Worm (Caenorhabditis elegans) whole organism, mixed stage, embryonic: ENCODE results near the gene F48A11.4.

Experiments used
- M03D4.4 ChIP-seq: sonication (generic microtip); optimal IDR thresholded peaks from 2 replicates; lab custom pipeline; 2017; ENCODE audit warnings: mild to moderate bottlenecking, missing genetic modification characterization, missing compliant biosample characterization
- bed-3 ChIP-seq: fragments of 200-800 bp; sonication (Bioruptor generic); optimal IDR thresholded peaks from 3 replicates; lab custom pipeline; 2018; ENCODE audit warnings: mild to moderate bottlenecking, missing genetic modification characterization, moderate library complexity, missing compliant biosample characterization
- blmp-1 ChIP-seq: fragments of 150-350 bp; optimal IDR thresholded peaks from 2 replicates; lab custom pipeline; 2014; ENCODE audit warnings: missing biosample characterization, missing genetic modification characterization
- ceh-39 ChIP-seq: fragments of 150-350 bp; optimal IDR thresholded peaks from 2 replicates; lab custom pipeline; 2014; ENCODE audit warnings: missing biosample characterization, missing genetic modification characterization
- ceh-43 ChIP-seq: fragments of 200-800 bp; sonication (Bioruptor generic); optimal IDR thresholded peaks from 2 replicates; lab custom pipeline; 2018; ENCODE audit warnings: mild to moderate bottlenecking, missing genetic modification characterization, moderate library complexity, missing compliant biosample characterization
- ceh-83 ChIP-seq: fragments of 200-800 bp; sonication (Bioruptor generic); optimal IDR thresholded peaks from 2 replicates; lab custom pipeline; 2018; ENCODE audit warnings: mild to moderate bottlenecking, missing genetic modification characterization, missing compliant biosample characterization
- ces-1 ChIP-seq: fragments of 150-350 bp; optimal IDR thresholded peaks from 2 replicates; lab custom pipeline; 2014; ENCODE audit warnings: missing biosample characterization, missing genetic modification reagents, missing genetic modification characterization
- cnd-1 ChIP-seq: fragments of 200-800 bp; sonication (Bioruptor generic); optimal IDR thresholded peaks from 2 replicates; lab custom pipeline; 2018; ENCODE audit warnings: mild to moderate bottlenecking, missing genetic modification characterization, missing compliant biosample characterization
- drap-1 ChIP-seq: fragments of 200-800 bp; sonication (Bioruptor generic); optimal IDR thresholded peaks from 3 replicates; lab custom pipeline; 2018; ENCODE audit warnings: mild to moderate bottlenecking, missing genetic modification characterization, missing compliant biosample characterization
- elt-1 ChIP-seq: sonication (generic microtip); optimal IDR thresholded peaks from 2 replicates; lab custom pipeline; 2017; ENCODE audit warnings: missing genetic modification characterization, mild to moderate bottlenecking, missing compliant biosample characterization, antibody characterized with exemption, moderate library complexity, borderline replicate concordance; ENCODE audit not compliant: insufficient read depth
- elt-3 ChIP-seq: fragments of 150-350 bp; optimal IDR thresholded peaks from 2 replicates; lab custom pipeline; 2014; ENCODE audit warnings: missing biosample characterization, missing genetic modification characterization
- flh-1 ChIP-seq: fragments of 200-800 bp; sonication (Bioruptor generic); optimal IDR thresholded peaks from 2 replicates; lab custom pipeline; 2018; ENCODE audit warnings: mild to moderate bottlenecking, missing genetic modification characterization, moderate library complexity, missing compliant biosample characterization
- ham-2 ChIP-seq: fragments of 200-800 bp; sonication (Bioruptor generic); optimal IDR thresholded peaks from 2 replicates; lab custom pipeline; 2018; ENCODE audit warnings: mild to moderate bottlenecking, missing genetic modification characterization, missing compliant biosample characterization
- hlh-1 ChIP-seq: fragments of 150-350 bp; optimal IDR thresholded peaks from 2 replicates; lab custom pipeline; 2014; ENCODE audit warnings: missing biosample characterization, missing genetic modification reagents, missing genetic modification characterization
- lin-13 ChIP-seq: fragments of 150-350 bp; optimal IDR thresholded peaks from 2 replicates; lab custom pipeline; 2014; ENCODE audit warnings: missing biosample characterization, missing genetic modification characterization
- lin-32 ChIP-seq: fragments of 200-800 bp; sonication (Bioruptor generic); optimal IDR thresholded peaks from 2 replicates; lab custom pipeline; 2018; ENCODE audit warnings: mild to moderate bottlenecking, missing genetic modification characterization, missing compliant biosample characterization
- lsy-2 ChIP-seq: fragments of 150-350 bp; optimal IDR thresholded peaks from 2 replicates; lab custom pipeline; 2014; ENCODE audit warnings: missing biosample characterization, missing genetic modification characterization
- mab-5 ChIP-seq: fragments of 150-350 bp; optimal IDR thresholded peaks from 2 replicates; lab custom pipeline; 2014; ENCODE audit warnings: missing biosample characterization, missing genetic modification characterization
- mep-1 ChIP-seq: fragments of 150-350 bp; optimal IDR thresholded peaks from 2 replicates; lab custom pipeline; 2017; ENCODE audit warnings: missing biosample characterization, missing genetic modification reagents, missing genetic modification characterization, inconsistent platforms
- mls-2 ChIP-seq: sonication (generic microtip); optimal IDR thresholded peaks from 2 replicates; lab custom pipeline; 2016; ENCODE audit warnings: mild to moderate bottlenecking, missing genetic modification characterization, moderate library complexity, missing compliant biosample characterization
- nhr-12 ChIP-seq: fragments of 150-350 bp; optimal IDR thresholded peaks from 2 replicates; lab custom pipeline; 2014; ENCODE audit warnings: missing biosample characterization, missing genetic modification characterization
- nhr-2 ChIP-seq: fragments of 150-350 bp; optimal IDR thresholded peaks from 2 replicates; lab custom pipeline; 2014; ENCODE audit warnings: missing biosample characterization, missing genetic modification characterization
- nhr-237 ChIP-seq: fragments of 150-350 bp; optimal IDR thresholded peaks from 2 replicates; lab custom pipeline; 2014; ENCODE audit warnings: missing biosample characterization, missing genetic modification characterization
- nhr-28 ChIP-seq: fragments of 150-350 bp; optimal IDR thresholded peaks from 2 replicates; lab custom pipeline; 2014; ENCODE audit warnings: missing biosample characterization, missing genetic modification characterization
- nhr-76 ChIP-seq: sonication (generic microtip); optimal IDR thresholded peaks from 2 replicates; lab custom pipeline; 2017; ENCODE audit warnings: missing biosample characterization, missing genetic modification characterization
- pha-4 ChIP-seq: fragments of 150-350 bp; optimal IDR thresholded peaks from 2 replicates; lab custom pipeline; 2018; ENCODE audit warnings: missing biosample characterization, missing genetic modification reagents, missing genetic modification characterization
- sem-2 ChIP-seq: fragments of 200-800 bp; sonication (Bioruptor generic); optimal IDR thresholded peaks from 2 replicates; lab custom pipeline; 2018; ENCODE audit warnings: mild to moderate bottlenecking, missing genetic modification characterization, missing compliant biosample characterization
- snpc-4 ChIP-seq: fragments of 150-350 bp; optimal IDR thresholded peaks from 2 replicates; lab custom pipeline; 2014; ENCODE audit warnings: missing biosample characterization, missing genetic modification characterization
- sptf-1 ChIP-seq: sonication (generic microtip); optimal IDR thresholded peaks from 2 replicates; lab custom pipeline; 2017; ENCODE audit warnings: mild to moderate bottlenecking, missing genetic modification characterization, moderate library complexity, missing compliant biosample characterization
- tbx-8 ChIP-seq: fragments of 200-800 bp; sonication (Bioruptor generic); optimal IDR thresholded peaks from 2 replicates; lab custom pipeline; 2018; ENCODE audit warnings: mild to moderate bottlenecking, missing genetic modification characterization, moderate library complexity, missing compliant biosample characterization
- unc-120 ChIP-seq: sonication (generic microtip); optimal IDR thresholded peaks from 2 replicates; lab custom pipeline; 2017; ENCODE audit warnings: missing genetic modification characterization, missing compliant biosample characterization; ENCODE audit not compliant: poor library complexity, severe bottlenecking
- unc-39 ChIP-seq: fragments of 150-350 bp; optimal IDR thresholded peaks from 2 replicates; lab custom pipeline; 2014; ENCODE audit warnings: missing biosample characterization, missing genetic modification characterization
- unc-62 ChIP-seq: fragments of 150-350 bp; optimal IDR thresholded peaks from 2 replicates; lab custom pipeline; 2014; ENCODE audit warnings: missing biosample characterization, missing genetic modification reagents, missing genetic modification characterization
- zip-8 ChIP-seq: fragments of 150-350 bp; optimal IDR thresholded peaks from 2 replicates; lab custom pipeline; 2014; ENCODE audit warnings: missing biosample characterization, missing genetic modification characterization
- ztf-11 ChIP-seq: fragments of 150-350 bp; optimal IDR thresholded peaks from 2 replicates; lab custom pipeline; 2014; ENCODE audit warnings: missing biosample characterization, missing genetic modification characterization

The F48A11.4 gene

ce11 chrII:257519-257918 lies 41.1 kb upstream of the F48A11.4 start, which contains the start of gene cat-2:
TSS of gene cat-2 (plus strand) at chrII:257819.
- TF ChIP-seq ceh-83 (GFP tag; lab: Kevin White, UChicago) (no peak), ceh-43 (no peak), flh-1 (GFP tag; lab: Kevin White, UChicago) (no peak), unc-62 (GFP tag; lab: Kevin White, UChicago) (no peak), nhr-237 (tag; lab: Kevin White, UChicago) (no peak), M03D4.4 (tag; lab: Kevin White, UChicago) (no peak)

ce11 chrII:255124-255523 lies 38.7 kb upstream of the F48A11.4 start:
- TF ChIP-seq nhr-28 = peak; percentile 44
- peak; percentile 50 for TF ChIP-seq unc-62 (GFP tag; lab: Kevin White, UChicago)
- no peak for TF ChIP-seq elt-3 (tag; lab: Kevin White, UChicago)
- peak; percentile 87 for TF ChIP-seq drap-1
- no peak for TF ChIP-seq snpc-4 (tag; lab: Kevin White, UChicago)
- TF ChIP-seq unc-120 (tag; lab: Kevin White, UChicago) = peak; percentile 76
- peak; percentile 48 for TF ChIP-seq ceh-83 (GFP tag; lab: Kevin White, UChicago)
- TF ChIP-seq tbx-8 (GFP tag; lab: Kevin White, UChicago) = peak; percentile 68
- peak; percentile 17 for TF ChIP-seq sem-2 (GFP tag; lab: Kevin White, UChicago)
- TF ChIP-seq cnd-1 (tag; lab: Kevin White, UChicago) = peak; percentile 87
- peak; percentile 87 for TF ChIP-seq hlh-1 (tag; lab: Kevin White, UChicago)
- peak; percentile 65 for TF ChIP-seq lin-32 (GFP tag; lab: Kevin White, UChicago)
- TF ChIP-seq zip-8 = no peak
- peak; percentile 98 for TF ChIP-seq ces-1
- peak; percentile 39 for TF ChIP-seq flh-1 (GFP tag; lab: Kevin White, UChicago)
- TF ChIP-seq ztf-11 (tag; lab: Kevin White, UChicago) = peak; percentile 80
- TF ChIP-seq ceh-43 = peak; percentile 79
- peak; percentile 90 for TF ChIP-seq nhr-237 (tag; lab: Kevin White, UChicago)
- peak; percentile 90 for TF ChIP-seq lin-13
- peak; percentile 83 for TF ChIP-seq lsy-2 (tag; lab: Kevin White, UChicago)
- TF ChIP-seq ceh-39 (tag; lab: Kevin White, UChicago) = peak; percentile 85
- TF ChIP-seq mep-1 = peak; percentile 97
- TF ChIP-seq M03D4.4 (tag; lab: Kevin White, UChicago) = peak; percentile 83
- peak; percentile 88 for TF ChIP-seq mls-2 (tag; lab: Kevin White, UChicago)
- TF ChIP-seq pha-4 = peak; percentile 84
- peak; percentile 74 for TF ChIP-seq ham-2
- peak; percentile 62 for TF ChIP-seq blmp-1 (tag; lab: Kevin White, UChicago)
- TF ChIP-seq unc-39 = peak; percentile 62
- TF ChIP-seq nhr-2 (tag; lab: Kevin White, UChicago) = peak; percentile 57
- peak; percentile 74 for TF ChIP-seq nhr-12 (tag; lab: Kevin White, UChicago)
- TF ChIP-seq nhr-76 (tag; lab: Kevin White, UChicago) = peak; percentile 72
- peak; percentile 93 for TF ChIP-seq sptf-1 (tag; lab: Kevin White, UChicago)
- TF ChIP-seq mab-5 (tag; lab: Kevin White, UChicago) = peak; percentile 46
- peak; percentile 43 for TF ChIP-seq bed-3 (GFP tag; lab: Kevin White, UChicago)
- no peak for TF ChIP-seq elt-1 (tag; lab: Kevin White, UChicago)

- TF ChIP-seq mab-5 (tag; lab: Kevin White, UChicago) (no peak), elt-3 (tag; lab: Kevin White, UChicago) (no peak), mep-1 (no peak), nhr-76 (tag; lab: Kevin White, UChicago) (no peak), flh-1 (GFP tag; lab: Kevin White, UChicago) (no peak), nhr-12 (tag; lab: Kevin White, UChicago) (no peak), lsy-2 (tag; lab: Kevin White, UChicago) (no peak), nhr-28 (no peak), bed-3 (GFP tag; lab: Kevin White, UChicago) (no peak), nhr-2 (tag; lab: Kevin White, UChicago) (no peak), snpc-4 (tag; lab: Kevin White, UChicago) (no peak), M03D4.4 (tag; lab: Kevin White, UChicago) (no peak)
Observed at ce11 chrII:247736-248135, 31.3 kb upstream of the F48A11.4 start.
